Fruit fly (Drosophila melanogaster): ENCODE results near the gene wls.

- no peak for TF ChIP-seq CG1620 (GFP tag; optimal IDR thresholded peaks at IDR 0.05)
- TF ChIP-seq toe (GFP tag; optimal IDR thresholded peaks at IDR 0.05) = no peak
- TF ChIP-seq cic (GFP tag; optimal IDR thresholded peaks at IDR 0.05) = no peak
- TF ChIP-seq CG12768 (GFP tag; optimal IDR thresholded peaks at IDR 0.05) = no peak
- no peak for TF ChIP-seq CG7045 (GFP tag; optimal IDR thresholded peaks at IDR 0.05)
- no peak for TF ChIP-seq CG33017 (tag; optimal IDR thresholded peaks at IDR 0.05)
- no peak for TF ChIP-seq cnc (optimal IDR thresholded peaks at IDR 0.05)
- TF ChIP-seq CG5204 (GFP tag; optimal IDR thresholded peaks at IDR 0.05) = no peak
- TF ChIP-seq CG14711 (tag; optimal IDR thresholded peaks at IDR 0.05) = no peak
- no peak for TF ChIP-seq ovo (GFP tag; optimal IDR thresholded peaks at IDR 0.05)
- no peak for TF ChIP-seq Clk (GFP tag; optimal IDR thresholded peaks at IDR 0.05)
- no peak for TF ChIP-seq tj (GFP tag; optimal IDR thresholded peaks at IDR 0.05)
These were observed 21.8 kb downstream of the wls start for dm6 chr3L:11147675-11148074.
